Worm (Caenorhabditis elegans): ENCODE measurements around the gene K09C8.7.

K09C8.7 gene

ce11 chrX:10900952-10901351 is 50.2 kb downstream of the K09C8.7 start (continued):
- no peak for TF ChIP-seq nhr-76 (tag; optimal IDR thresholded peaks at IDR 0.05)
- no peak for TF ChIP-seq ama-1 (optimal IDR thresholded peaks at IDR 0.05)
- TF ChIP-seq egl-5 (tag; optimal IDR thresholded peaks at IDR 0.05), result peak; percentile 81
- peak; percentile 6 for TF ChIP-seq ceh-28 (tag; optimal IDR thresholded peaks at IDR 0.05)
- TF ChIP-seq ztf-11 (tag; optimal IDR thresholded peaks at IDR 0.05), result no peak
- no peak for TF ChIP-seq egl-27 (tag; optimal IDR thresholded peaks at IDR 0.05)

Data from whole organism, L3 larva.